Worm (Caenorhabditis elegans) whole organism, L4/young adult: ENCODE data around the gene C06H5.13.

Experiments used
- W03F9.2 ChIP-seq: fragments of 150-350 bp; optimal IDR thresholded peaks from 2 replicates; lab custom pipeline; 2014; ENCODE audit warnings: missing biosample characterization, missing genetic modification characterization
- dao-5 ChIP-seq: sonication (generic microtip); optimal IDR thresholded peaks from 2 replicates; lab custom pipeline; 2016; ENCODE audit warnings: missing genotype, missing genetic modification characterization, moderate library complexity, missing compliant biosample characterization
- him-1 ChIP-seq: sonication (generic microtip); optimal IDR thresholded peaks from 2 replicates; lab custom pipeline; 2016; ENCODE audit warnings: missing genotype, missing genetic modification reagents, missing genetic modification characterization, missing compliant biosample characterization

- TF ChIP-seq him-1 (no peak), W03F9.2 (tag; lab: Kevin White, UChicago) (peak; percentile 76), dao-5 (tag; lab: Kevin White, UChicago) (no peak)
These were observed 26.5 kb downstream of the C06H5.13 start, which contains the start of gene phf-14 for ce11 chrV:17871049-17871448.
